Worm (Caenorhabditis elegans): ENCODE results near the gene R11D1.2.
A peak's percentile ranks its signal among the peaks of the same experiment; 100 is the strongest.

R11D1.2 gene

DNA sequence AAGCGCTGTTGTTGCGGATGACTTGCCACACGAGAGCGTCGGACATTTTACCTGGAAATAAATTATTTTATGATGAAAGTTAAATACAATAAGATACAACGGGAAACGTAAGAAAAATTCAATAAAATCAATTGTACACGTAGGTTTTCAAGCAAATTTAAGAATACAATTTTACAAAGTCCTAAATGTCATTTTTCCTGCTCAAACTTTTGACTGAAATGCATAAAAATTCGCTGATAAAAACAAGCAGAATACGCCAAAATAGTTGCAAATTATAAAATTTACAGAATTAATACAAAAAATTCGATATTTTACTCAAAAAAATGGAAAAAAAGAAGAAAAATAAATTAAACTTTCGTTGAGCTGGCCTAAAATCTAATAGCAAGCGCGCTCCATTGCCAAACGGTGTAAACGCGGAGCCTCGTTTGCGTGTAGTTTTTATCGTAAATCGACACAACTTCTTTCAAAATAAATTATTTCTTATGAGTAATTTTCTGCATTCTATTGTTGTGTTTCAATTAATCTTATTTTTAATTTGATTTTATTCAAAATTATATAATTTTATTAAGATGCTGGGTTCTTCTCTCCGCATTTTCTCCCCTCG is 19.8 kb downstream of the R11D1.2 start, which contains the start of the genes rpl-28 and mrpl-49 (continued):
- TF ChIP-seq zip-4 (GFP tag; optimal IDR thresholded peaks at IDR 0.05) (peak; percentile 1), egl-27 (tag; optimal IDR thresholded peaks at IDR 0.05) (no peak), aha-1 (tag; optimal IDR thresholded peaks at IDR 0.05) (no peak), unc-62 (GFP tag; optimal IDR thresholded peaks at IDR 0.05) (no peak), vab-15 (tag; optimal IDR thresholded peaks at IDR 0.05) (no peak), fkh-10 (GFP tag; optimal IDR thresholded peaks at IDR 0.05) (peak; percentile 42), ceh-90 (tag; optimal IDR thresholded peaks at IDR 0.05) (peak; percentile 61), elt-3 (tag; optimal IDR thresholded peaks at IDR 0.05) (peak in 4 of 6 experiments; percentile 51 to 92 (median 70)), ets-5 (GFP tag; IDR thresholded peaks at IDR 0.05) (no peak), zag-1 (tag; optimal IDR thresholded peaks at IDR 0.05) (peak; percentile 48), ztf-4 (tag; optimal IDR thresholded peaks at IDR 0.05) (peak; percentile 25)

DNA sequence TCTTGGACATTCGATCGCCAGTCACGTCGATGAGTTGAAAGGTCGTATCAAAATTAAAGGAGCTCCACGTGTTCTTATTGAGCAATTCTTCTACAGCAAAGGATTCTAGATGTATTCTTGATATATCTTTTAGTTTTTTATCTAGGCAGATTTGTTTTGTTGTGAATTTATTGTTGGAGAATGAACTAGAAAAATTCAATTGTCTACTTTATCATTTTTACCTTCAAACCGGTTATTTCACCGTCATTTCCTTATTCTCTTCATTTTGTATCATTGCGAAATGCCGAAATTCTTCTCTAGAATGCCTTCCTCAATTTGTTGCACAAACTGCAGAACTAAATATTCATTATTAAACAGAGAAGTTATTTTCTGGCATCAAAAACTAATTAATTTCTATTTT is 20.8 kb downstream of the R11D1.2 start, which contains the start of gene R11D1.10:
Gene R11D1.10 (plus strand): TSS at position 301 of the 400 bp plus-strand sequence.
- TF ChIP-seq efl-1 (optimal IDR thresholded peaks at IDR 0.05) (no peak), efl-1 (GFP tag; optimal IDR thresholded peaks at IDR 0.05 in 1 of 2) (peak in 1 of 2 experiments; percentile 70), nhr-12 (tag; optimal IDR thresholded peaks at IDR 0.05) (no peak)

DNA sequence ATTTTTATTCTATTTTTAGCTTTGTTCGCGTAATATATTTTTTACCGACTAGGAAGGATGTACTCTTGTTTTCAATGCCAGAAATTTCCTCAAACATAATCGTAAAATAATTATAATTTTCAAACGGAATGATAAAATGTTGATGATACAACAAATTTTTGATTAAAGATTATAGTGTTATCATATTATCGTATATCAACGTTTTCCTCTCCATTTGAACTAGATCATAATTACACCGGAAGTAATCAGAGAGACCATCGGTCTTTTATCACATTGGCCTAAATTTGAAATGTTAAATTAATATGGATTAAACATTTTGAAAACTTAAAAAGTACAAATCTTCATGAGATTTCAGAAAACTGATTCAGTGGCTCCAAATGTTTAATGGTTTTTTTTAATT is 24.3 kb downstream of the R11D1.2 start:
- TF ChIP-seq blmp-1 (tag; optimal IDR thresholded peaks at IDR 0.05) (no peak), elt-3 (tag; optimal IDR thresholded peaks at IDR 0.05) (peak in 2 of 6 experiments; percentile 11 to 29), dpl-1 (GFP tag; optimal IDR thresholded peaks at IDR 0.05) (no peak), lir-3 (tag; optimal IDR thresholded peaks at IDR 0.05; ENCODE audit: poor library complexity) (no peak), dsc-1 (tag; optimal IDR thresholded peaks at IDR 0.05) (no peak), zip-4 (GFP tag; optimal IDR thresholded peaks at IDR 0.05) (no peak), nhr-85 (tag) (peak; percentile 69), efl-1 (optimal IDR thresholded peaks at IDR 0.05) (no peak), efl-1 (GFP tag; optimal IDR thresholded peaks at IDR 0.05 in 1 of 2) (peak in 1 of 2 experiments; percentile 2), nhr-12 (tag; optimal IDR thresholded peaks at IDR 0.05) (no peak), lin-15B (tag; optimal IDR thresholded peaks at IDR 0.05) (no peak), nhr-76 (tag; optimal IDR thresholded peaks at IDR 0.05) (no peak), ztf-4 (tag; optimal IDR thresholded peaks at IDR 0.05) (no peak), hpl-2 (GFP tag; optimal IDR thresholded peaks at IDR 0.05) (no peak), snu-23 (GFP tag; optimal IDR thresholded peaks at IDR 0.05) (no peak), nhr-71 (tag; optimal IDR thresholded peaks at IDR 0.05) (no peak), tbx-2 (tag; optimal IDR thresholded peaks at IDR 0.05) (no peak), unc-62 (GFP tag; optimal IDR thresholded peaks at IDR 0.05) (no peak), alr-1 (tag; optimal IDR thresholded peaks at IDR 0.05; ENCODE audit: borderline replicate concordance) (no peak), unc-30 (tag; optimal IDR thresholded peaks at IDR 0.05) (no peak), Y116A8C.19 (tag; optimal IDR thresholded peaks at IDR 0.05; ENCODE audit: borderline replicate concordance) (no peak), jun-1 (tag; optimal IDR thresholded peaks at IDR 0.05) (peak; percentile 45), elt-2 (tag; optimal IDR thresholded peaks at IDR 0.05) (peak; percentile 80), vab-15 (tag; optimal IDR thresholded peaks at IDR 0.05) (no peak), ceh-63 (GFP tag; optimal IDR thresholded peaks at IDR 0.05) (no peak), nhr-237 (tag; optimal IDR thresholded peaks at IDR 0.05) (no peak), xbp-1 (tag; optimal IDR thresholded peaks at IDR 0.05) (no peak), sptf-1 (tag; optimal IDR thresholded peaks at IDR 0.05) (no peak), mdl-1 (tag; optimal IDR thresholded peaks at IDR 0.05) (no peak), C04F5.9 (tag; optimal IDR thresholded peaks at IDR 0.05) (no peak)
